Fruit fly (Drosophila melanogaster) whole organism, adult: ENCODE measurements around the gene SMC1.

Source experiments
- cic ChIP-seq: fragments of 200-800 bp; sonication (Bioruptor generic); optimal IDR thresholded peaks from 2 replicates; lab custom pipeline; 2017; ENCODE audit warnings: missing biosample characterization, mild to moderate bottlenecking, missing genetic modification characterization, moderate library complexity
- cnc ChIP-seq, 2 experiments: fragments of >200 bp; optimal IDR thresholded peaks; 2 replicates each; lab custom pipeline; 2017

dm6 chr3R:24021895-24022294, 36.2 kb upstream of the SMC1 start:
- TF ChIP-seq cnc (optimal IDR thresholded peaks at IDR 0.05; lab: Kevin White, UChicago), result no peak
- TF ChIP-seq cic (GFP tag; lab: Kevin White, UChicago), result no peak
